Fruit fly (Drosophila melanogaster) whole organism, adult: ENCODE results near the gene CG8673.

ENCODE experiments used
- CG33017 ChIP-seq: fragments of 200-800 bp; sonication (Bioruptor generic); optimal IDR thresholded peaks from 2 replicates; lab custom pipeline; 2018; ENCODE audit warnings: missing biosample characterization, mild to moderate bottlenecking, missing genetic modification characterization, moderate library complexity
- CG5204 ChIP-seq: fragments of 200-800 bp; sonication (Bioruptor generic); optimal IDR thresholded peaks from 2 replicates; lab custom pipeline; 2016; ENCODE audit warnings: missing biosample characterization, missing genetic modification characterization
- CG7101 ChIP-seq: fragments of 200-800 bp; sonication (Bioruptor generic); optimal IDR thresholded peaks from 2 replicates; lab custom pipeline; 2018; ENCODE audit warnings: missing biosample characterization, mild to moderate bottlenecking, missing genetic modification characterization, moderate library complexity
- Crg-1 ChIP-seq: fragments of 200-800 bp; sonication (Bioruptor generic); optimal IDR thresholded peaks from 2 replicates; lab custom pipeline; 2016; ENCODE audit warnings: missing biosample characterization, missing genetic modification characterization
- Hr96 ChIP-seq: fragments of 200-800 bp; sonication (Bioruptor generic); optimal IDR thresholded peaks from 2 replicates; lab custom pipeline; 2016; ENCODE audit warnings: missing biosample characterization, missing genetic modification characterization
- Mnt ChIP-seq: fragments of 200-800 bp; sonication (Bioruptor generic); optimal IDR thresholded peaks from 2 replicates; lab custom pipeline; 2016; ENCODE audit warnings: missing biosample characterization, mild to moderate bottlenecking, missing genetic modification characterization
- cic ChIP-seq: fragments of 200-800 bp; sonication (Bioruptor generic); optimal IDR thresholded peaks from 2 replicates; lab custom pipeline; 2017; ENCODE audit warnings: missing biosample characterization, mild to moderate bottlenecking, missing genetic modification characterization, moderate library complexity
- cnc ChIP-seq, 2 experiments: fragments of >200 bp; optimal IDR thresholded peaks; 2 replicates each; lab custom pipeline; 2017
- pad ChIP-seq: fragments of 200-800 bp; sonication (Bioruptor generic); optimal IDR thresholded peaks from 3 replicates; lab custom pipeline; 2017; ENCODE audit warnings: missing biosample characterization, missing genetic modification characterization, mild to moderate bottlenecking, moderate library complexity, missing genetic modification reagents
- toe ChIP-seq: fragments of 200-800 bp; sonication (Bioruptor generic); optimal IDR thresholded peaks from 2 replicates; lab custom pipeline; 2016; ENCODE audit warnings: missing biosample characterization, missing genetic modification characterization

dm6 chr2L:8128911-8129310 lies 4.8 kb downstream of the CG8673 start:
- TF ChIP-seq pad (GFP tag; lab: Kevin White, UChicago) (no peak), Mnt (GFP tag; lab: Kevin White, UChicago) (no peak), cic (GFP tag; lab: Kevin White, UChicago) (no peak), Hr96 (no peak), cnc (optimal IDR thresholded peaks at IDR 0.05; lab: Kevin White, UChicago) (no peak), CG7101 (tag; lab: Kevin White, UChicago) (no peak), Crg-1 (no peak), CG5204 (GFP tag; lab: Kevin White, UChicago) (no peak), CG33017 (tag; lab: Kevin White, UChicago) (no peak), toe (GFP tag; lab: Kevin White, UChicago) (no peak)
